Worm (Caenorhabditis elegans): ENCODE results near the gene F09F9.2.

DNA sequence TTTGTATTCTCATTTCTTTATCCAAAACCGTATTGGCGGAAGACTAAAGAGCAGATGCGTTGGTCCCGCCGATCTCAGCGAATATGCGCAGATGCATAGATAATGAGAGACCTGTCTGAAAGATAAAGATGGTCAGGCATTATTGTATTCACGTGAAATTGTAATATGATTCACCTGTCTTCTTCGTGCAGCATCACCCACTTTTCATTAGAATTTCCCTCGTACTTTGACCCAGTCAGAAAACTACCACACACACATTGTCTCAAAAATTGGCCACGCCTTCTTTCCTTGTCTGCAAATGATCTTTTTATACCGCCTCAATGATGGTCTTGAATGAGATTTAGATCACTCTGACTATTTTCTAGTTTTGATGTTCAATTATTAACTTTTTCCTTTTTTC lies 34.8 kb upstream of the F09F9.2 start:
- TF ChIP-seq skn-1 (tag; optimal IDR thresholded peaks at IDR 0.05), result no peak
- no peak for TF ChIP-seq unc-62 (GFP tag; optimal IDR thresholded peaks at IDR 0.05)
- TF ChIP-seq jun-1 (tag; optimal IDR thresholded peaks at IDR 0.05), result no peak
- TF ChIP-seq unc-39 (tag; optimal IDR thresholded peaks at IDR 0.05), result no peak
- no peak for TF ChIP-seq nhr-77 (tag; optimal IDR thresholded peaks at IDR 0.05)
- peak; percentile 62 for TF ChIP-seq ama-1 (optimal IDR thresholded peaks at IDR 0.05)
- no peak for TF ChIP-seq ZK546.5 (tag; optimal IDR thresholded peaks at IDR 0.05)
- peak; percentile 44 for TF ChIP-seq nhr-23 (tag; optimal IDR thresholded peaks at IDR 0.05)
- no peak for TF ChIP-seq nhr-237 (tag; optimal IDR thresholded peaks at IDR 0.05)
- no peak for TF ChIP-seq ceh-28 (tag; optimal IDR thresholded peaks at IDR 0.05)
- TF ChIP-seq lsy-12 (tag; optimal IDR thresholded peaks at IDR 0.05), result no peak
- TF ChIP-seq R02D3.7 (tag; optimal IDR thresholded peaks at IDR 0.05), result no peak
